Fruit fly (Drosophila melanogaster): ENCODE data around the gene CG15296.

dm6 chrX:10581476-10581875 is 15.1 kb upstream of the CG15296 start:
- TF ChIP-seq HLH106 (tag; optimal IDR thresholded peaks at IDR 0.05) (peak; percentile 9), GATAd (GFP tag; optimal IDR thresholded peaks at IDR 0.05) (no peak), psq (GFP tag; optimal IDR thresholded peaks at IDR 0.05) (peak; percentile 27), lola (GFP tag; optimal IDR thresholded peaks at IDR 0.05) (no peak)

Data from whole organism, wandering third instar larva.